Worm (Caenorhabditis elegans) whole organism, young adult: Measurements from ENCODE around the gene Y22D7AL.6.

Experiments used
- B0336.3 ChIP-seq: fragments of 200-800 bp; sonication (Bioruptor generic); IDR thresholded peaks from 2 replicates; pipeline ENCODE4 v1.3.6; 2022; ENCODE audit warnings: missing genetic modification characterization, missing compliant biosample characterization
- F23B12.7 ChIP-seq: sonication (generic microtip); optimal IDR thresholded peaks from 2 replicates; lab custom pipeline; 2017; ENCODE audit warnings: missing genetic modification characterization, mild to moderate bottlenecking, missing compliant biosample characterization, antibody characterized with exemption, moderate library complexity; ENCODE audit not compliant: insufficient read depth
- F33H1.4 ChIP-seq: fragments of 200-800 bp; sonication (Bioruptor generic); IDR thresholded peaks from 2 replicates; pipeline ENCODE4 v1.3.6; 2022; ENCODE audit warnings: missing genetic modification reagents, missing genetic modification characterization, missing compliant biosample characterization
- F39B2.1 ChIP-seq: fragments of 200-800 bp; sonication (Bioruptor generic); IDR thresholded peaks from 2 replicates; pipeline ENCODE4 v1.3.6; 2022; ENCODE audit warnings: missing genetic modification reagents, missing genetic modification characterization, missing compliant biosample characterization
- T26A5.8 ChIP-seq: sonication (generic microtip); optimal IDR thresholded peaks from 2 replicates; lab custom pipeline; 2016; ENCODE audit warnings: missing genetic modification characterization, missing compliant biosample characterization
- Y56A3A.18 ChIP-seq: fragments of 200-800 bp; sonication (Bioruptor generic); IDR thresholded peaks from 2 replicates; pipeline ENCODE4 v1.3.6; 2022; ENCODE audit warnings: missing genetic modification reagents, missing genetic modification characterization, missing compliant biosample characterization
- Y79H2A.3 ChIP-seq: fragments of 200-800 bp; sonication (Bioruptor generic); conservative IDR thresholded peaks from 2 replicates; pipeline ENCODE4 v1.3.6; 2022; ENCODE audit warnings: missing genetic modification reagents, missing genetic modification characterization, missing compliant biosample characterization
- ama-1 ChIP-seq, 3 experiments: fragments of 150-350 bp in 1 of 3; sonication (generic microtip) in 2 of 3; optimal IDR thresholded peaks; 2 replicates each; lab custom pipeline; 2014 to 2018; ENCODE audit warnings: missing biosample characterization in 2 of 3, missing genetic modification characterization in 2 of 3, missing genetic modification reagents in 2 of 3
- aptf-2 ChIP-seq: fragments of 200-800 bp; sonication (Bioruptor generic); conservative IDR thresholded peaks from 2 replicates; pipeline ENCODE4 v1.3.6; 2022; ENCODE audit warnings: missing genetic modification reagents, missing genetic modification characterization, missing compliant biosample characterization
- aptf-3 ChIP-seq: fragments of 200-800 bp; sonication (Bioruptor generic); IDR thresholded peaks from 2 replicates; pipeline ENCODE4 v1.3.6; 2022; ENCODE audit warnings: missing genetic modification characterization, missing compliant biosample characterization
- atf-7 ChIP-seq: sonication (generic microtip); optimal IDR thresholded peaks from 2 replicates; lab custom pipeline; 2017; ENCODE audit warnings: mild to moderate bottlenecking, missing genetic modification characterization, missing compliant biosample characterization
- athp-1 ChIP-seq: sonication (generic microtip); optimal IDR thresholded peaks from 2 replicates; lab custom pipeline; 2017; ENCODE audit warnings: mild to moderate bottlenecking, missing genetic modification characterization, missing compliant biosample characterization
- ccch-3 ChIP-seq: fragments of 200-800 bp; sonication (Bioruptor generic); optimal IDR thresholded peaks from 2 replicates; lab custom pipeline; 2018; ENCODE audit warnings: mild to moderate bottlenecking, missing genetic modification characterization, missing compliant biosample characterization
- ceh-79 ChIP-seq: sonication (generic microtip); optimal IDR thresholded peaks from 2 replicates; lab custom pipeline; 2017; ENCODE audit warnings: mild to moderate bottlenecking, missing genetic modification characterization, missing compliant biosample characterization
- chd-7 ChIP-seq: sonication (generic microtip); optimal IDR thresholded peaks from 2 replicates; lab custom pipeline; 2016; ENCODE audit warnings: mild to moderate bottlenecking, missing genetic modification characterization, moderate library complexity, missing compliant biosample characterization
- die-1 ChIP-seq: sonication (generic microtip); optimal IDR thresholded peaks from 2 replicates; lab custom pipeline; 2016; ENCODE audit warnings: missing genotype, mild to moderate bottlenecking, missing genetic modification characterization, missing compliant biosample characterization
- efl-1 ChIP-seq: fragments of 150-350 bp; optimal IDR thresholded peaks from 2 replicates; lab custom pipeline; 2014; ENCODE audit warnings: missing biosample characterization, missing genetic modification reagents, missing genetic modification characterization
- egl-44 ChIP-seq: fragments of 200-800 bp; sonication (Bioruptor generic); IDR thresholded peaks from 2 replicates; pipeline ENCODE4 v1.3.6; 2022; ENCODE audit warnings: missing genetic modification reagents, missing genetic modification characterization, missing compliant biosample characterization
- ekl-4 ChIP-seq: fragments of 200-800 bp; sonication (Bioruptor generic); IDR thresholded peaks from 2 replicates; pipeline ENCODE4 v1.3.6; 2022; ENCODE audit warnings: missing genetic modification reagents, missing genetic modification characterization, missing compliant biosample characterization
- gei-17 ChIP-seq: fragments of 200-800 bp; sonication (Bioruptor generic); optimal IDR thresholded peaks from 2 replicates; lab custom pipeline; 2018; ENCODE audit warnings: mild to moderate bottlenecking, missing genetic modification characterization, missing compliant biosample characterization
- hlh-26 ChIP-seq: fragments of 200-800 bp; sonication (Bioruptor generic); conservative IDR thresholded peaks from 2 replicates; pipeline ENCODE4 v1.3.6; 2022; ENCODE audit warnings: missing genetic modification reagents, missing genetic modification characterization, missing compliant biosample characterization
- lin-35 ChIP-seq, 3 experiments: fragments of 150-350 bp in 2 of 3; sonication (generic microtip) in 1 of 3; optimal IDR thresholded peaks; 2 replicates each; lab custom pipeline; 2014 to 2018; ENCODE audit warnings: missing biosample characterization in 3 of 3, missing genetic modification characterization in 3 of 3, missing genetic modification reagents in 3 of 3
- lir-1 ChIP-seq: fragments of 200-800 bp; sonication (Bioruptor generic); conservative IDR thresholded peaks from 2 replicates; pipeline ENCODE4 v1.3.6; 2022; ENCODE audit warnings: missing genetic modification reagents, missing genetic modification characterization, missing compliant biosample characterization
- lsl-1 ChIP-seq: fragments of 200-800 bp; sonication (Bioruptor generic); optimal IDR thresholded peaks from 2 replicates; lab custom pipeline; 2018; ENCODE audit warnings: mild to moderate bottlenecking, missing genetic modification characterization, moderate library complexity, missing compliant biosample characterization
- madf-3 ChIP-seq: fragments of 200-800 bp; sonication (Bioruptor generic); IDR thresholded peaks from 2 replicates; pipeline ENCODE4 v1.3.6; 2022; ENCODE audit warnings: missing genetic modification reagents, missing genetic modification characterization, missing compliant biosample characterization
- madf-6 ChIP-seq: fragments of 200-800 bp; sonication (Bioruptor generic); IDR thresholded peaks from 2 replicates; pipeline ENCODE4 v1.3.6; 2022; ENCODE audit warnings: missing genetic modification reagents, missing genetic modification characterization, missing compliant biosample characterization
- madf-8 ChIP-seq: fragments of 200-800 bp; sonication (Bioruptor generic); conservative IDR thresholded peaks from 2 replicates; pipeline ENCODE4 v1.3.6; 2022; ENCODE audit warnings: missing genetic modification reagents, missing genetic modification characterization, missing compliant biosample characterization
- mcd-1 ChIP-seq: fragments of 200-800 bp; sonication (Bioruptor generic); IDR thresholded peaks from 2 replicates; pipeline ENCODE4 v1.3.6; 2022; ENCODE audit warnings: missing genetic modification reagents, missing genetic modification characterization, missing compliant biosample characterization
- mes-4 ChIP-seq: sonication (generic microtip); optimal IDR thresholded peaks from 2 replicates; lab custom pipeline; 2016; ENCODE audit warnings: missing genotype, missing genetic modification characterization, missing compliant biosample characterization
- nfyb-1 ChIP-seq: fragments of 200-800 bp; sonication (Bioruptor generic); IDR thresholded peaks from 2 replicates; pipeline ENCODE4 v1.3.6; 2022; ENCODE audit warnings: missing genetic modification reagents, missing genetic modification characterization, missing compliant biosample characterization
- nhr-27 ChIP-seq: fragments of 200-800 bp; sonication (Bioruptor generic); optimal IDR thresholded peaks from 2 replicates; lab custom pipeline; 2018; ENCODE audit warnings: mild to moderate bottlenecking, missing genetic modification characterization, moderate library complexity, missing compliant biosample characterization
- nhr-80 ChIP-seq: sonication (generic microtip); optimal IDR thresholded peaks from 2 replicates; lab custom pipeline; 2016; ENCODE audit warnings: missing genetic modification characterization, missing compliant biosample characterization
- pha-4 ChIP-seq: fragments of 150-350 bp; sonication (generic microtip); optimal IDR thresholded peaks from 2 replicates; lab custom pipeline; 2014; ENCODE audit warnings: missing biosample characterization, missing genetic modification reagents, missing genetic modification characterization
- sea-2 ChIP-seq: fragments of 200-800 bp; sonication (Bioruptor generic); IDR thresholded peaks from 2 replicates; pipeline ENCODE4 v1.3.6; 2022; ENCODE audit warnings: missing genetic modification characterization, missing compliant biosample characterization
- snpc-1.1 ChIP-seq: sonication (generic microtip); optimal IDR thresholded peaks from 2 replicates; lab custom pipeline; 2017; ENCODE audit warnings: missing genetic modification characterization, mild to moderate bottlenecking, missing compliant biosample characterization, antibody characterized with exemption, moderate library complexity, missing genotype, missing genetic modification reagents; ENCODE audit not compliant: insufficient read depth
- snpc-4 ChIP-seq, 5 experiments: fragments of 150-350 bp in 1 of 5; sonication (generic microtip) in 4 of 5; optimal IDR thresholded peaks; 2 replicates each; lab custom pipeline; 2014 to 2018; ENCODE audit warnings: missing genetic modification characterization in 5 of 5, missing biosample characterization in 3 of 5, antibody characterized with exemption in 2 of 5, mild to moderate bottlenecking in 2 of 5, missing compliant biosample characterization in 2 of 5, missing genotype in 2 of 5, moderate library complexity in 2 of 5, missing genetic modification reagents in 1 of 5
- sptf-2 ChIP-seq: fragments of 200-800 bp; sonication (Bioruptor generic); optimal IDR thresholded peaks from 2 replicates; lab custom pipeline; 2018; ENCODE audit warnings: mild to moderate bottlenecking, missing genetic modification characterization, missing compliant biosample characterization
- zfh-2 ChIP-seq: fragments of 200-800 bp; sonication (Bioruptor generic); conservative IDR thresholded peaks from 2 replicates; pipeline ENCODE4 v1.3.6; 2022; ENCODE audit warnings: missing genetic modification reagents, missing genetic modification characterization, missing compliant biosample characterization
- ztf-18 ChIP-seq: sonication (generic microtip); optimal IDR thresholded peaks from 2 replicates; lab custom pipeline; 2016; ENCODE audit warnings: missing genotype, mild to moderate bottlenecking, missing genetic modification characterization, missing compliant biosample characterization
- ztf-25 ChIP-seq: fragments of 200-800 bp; sonication (Bioruptor generic); IDR thresholded peaks from 2 replicates; pipeline ENCODE4 v1.3.6; 2022; ENCODE audit warnings: missing genetic modification reagents, missing genetic modification characterization, missing compliant biosample characterization
- ztf-6 ChIP-seq: fragments of 200-800 bp; sonication (Bioruptor generic); IDR thresholded peaks from 2 replicates; pipeline ENCODE4 v1.3.6; 2022; ENCODE audit warnings: missing genetic modification reagents, missing genetic modification characterization, missing compliant biosample characterization

Gene Y22D7AL.6

DNA sequence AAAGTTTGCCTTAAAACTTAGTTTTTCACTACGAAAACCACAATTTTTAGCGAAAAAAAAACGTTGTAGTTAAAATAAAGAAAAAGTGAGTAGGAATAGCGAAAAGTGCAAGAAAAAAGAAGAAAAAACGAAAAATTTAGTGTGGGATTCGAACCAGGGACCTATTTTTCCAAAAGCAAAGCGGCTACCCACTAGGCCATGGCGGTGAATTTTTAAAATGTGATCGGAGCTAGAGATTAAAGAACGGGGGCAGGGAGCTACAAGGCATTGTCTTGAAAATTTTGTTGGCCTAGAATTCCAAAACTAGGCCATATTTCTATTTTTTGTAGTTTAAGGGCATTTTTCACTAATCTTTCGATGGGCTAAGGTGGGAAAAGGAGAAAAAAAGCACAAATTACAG, 950 bp upstream of the Y22D7AL.6 start (continued):
- TF ChIP-seq snpc-4 (GFP tag; optimal IDR thresholded peaks at IDR 0.05; lab: Kevin White, UChicago) (peak; percentile 14), snpc-4 (tag; optimal IDR thresholded peaks at IDR 0.05; lab: Kevin White, UChicago) (no peak), lin-35 (GFP tag; optimal IDR thresholded peaks at IDR 0.05; lab: Kevin White, UChicago) (no peak), ztf-25 (GFP tag; lab: Robert Waterston, UW) (0 out of 2 replicates have a peak, but pooled peaks have one; percentile 10), madf-6 (GFP tag; lab: Robert Waterston, UW) (peak; percentile 26; the same call in 1 of the 2 replicates), aptf-2 (GFP tag; lab: Robert Waterston, UW) (no peak), athp-1 (tag; lab: Kevin White, UChicago) (peak; percentile 53)

DNA sequence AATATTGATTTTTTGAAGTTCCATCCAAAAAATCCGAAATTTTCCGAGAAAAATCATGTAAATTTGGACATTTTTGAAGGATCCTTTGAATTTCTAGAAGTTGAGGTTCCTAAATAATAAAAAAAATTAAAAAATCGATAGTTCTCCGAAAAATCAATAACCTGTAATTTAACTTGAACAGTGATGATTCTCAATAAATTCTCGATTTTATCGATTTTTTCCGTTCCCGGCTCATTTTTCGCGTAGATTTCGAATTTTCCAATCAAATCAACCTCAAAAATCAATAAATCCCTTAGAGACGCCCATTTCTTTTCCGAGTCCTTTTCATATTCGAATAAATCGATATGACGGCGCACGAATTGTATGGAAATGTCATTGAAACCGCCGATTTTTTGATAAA, 2.9 kb downstream of the Y22D7AL.6 start:
- TF ChIP-seq egl-44 (GFP tag; lab: Robert Waterston, UW) (no peak), athp-1 (tag; lab: Kevin White, UChicago) (no peak), chd-7 (tag; lab: Kevin White, UChicago) (no peak), F39B2.1 (no peak), ccch-3 (no peak), nfyb-1 (GFP tag; lab: Robert Waterston, UW) (no peak), atf-7 (tag; lab: Kevin White, UChicago) (no peak), mes-4 (no peak), lin-35 (GFP tag; optimal IDR thresholded peaks at IDR 0.05; lab: Kevin White, UChicago) (no peak), die-1 (no peak), F23B12.7 (tag; lab: Kevin White, UChicago) (no peak), lir-1 (GFP tag; lab: Robert Waterston, UW) (no peak), sptf-2 (GFP tag; lab: Kevin White, UChicago) (no peak), aptf-3 (GFP tag; lab: Robert Waterston, UW) (no peak), Y56A3A.18 (GFP tag; lab: Robert Waterston, UW) (no peak), ceh-79 (tag; lab: Kevin White, UChicago) (no peak), nhr-27 (no peak), ztf-25 (GFP tag; lab: Robert Waterston, UW) (no peak)

DNA sequence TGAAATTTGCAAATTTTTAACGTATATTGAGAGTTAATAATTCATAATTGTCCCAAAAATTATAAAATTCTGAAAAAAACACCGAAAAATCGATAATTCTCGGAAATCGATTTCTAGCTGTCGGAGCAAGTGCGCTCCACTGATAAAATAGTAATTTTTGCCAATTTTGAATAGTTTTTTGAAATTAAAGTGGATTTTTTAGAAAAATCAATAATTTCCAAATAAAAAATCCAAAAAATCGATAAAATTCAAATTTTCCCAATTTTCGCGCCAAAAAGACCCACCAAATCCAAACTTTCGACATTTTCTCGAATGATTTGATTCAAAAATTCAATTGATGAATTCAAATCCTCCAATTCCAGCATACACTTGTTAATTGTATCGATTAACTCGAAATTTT, 6.2 kb downstream of the Y22D7AL.6 start:
- TF ChIP-seq snpc-1.1 (tag; lab: Kevin White, UChicago) (no peak), mcd-1 (GFP tag; lab: Robert Waterston, UW) (peak; percentile 27; the same call in 1 of the 2 replicates)

DNA sequence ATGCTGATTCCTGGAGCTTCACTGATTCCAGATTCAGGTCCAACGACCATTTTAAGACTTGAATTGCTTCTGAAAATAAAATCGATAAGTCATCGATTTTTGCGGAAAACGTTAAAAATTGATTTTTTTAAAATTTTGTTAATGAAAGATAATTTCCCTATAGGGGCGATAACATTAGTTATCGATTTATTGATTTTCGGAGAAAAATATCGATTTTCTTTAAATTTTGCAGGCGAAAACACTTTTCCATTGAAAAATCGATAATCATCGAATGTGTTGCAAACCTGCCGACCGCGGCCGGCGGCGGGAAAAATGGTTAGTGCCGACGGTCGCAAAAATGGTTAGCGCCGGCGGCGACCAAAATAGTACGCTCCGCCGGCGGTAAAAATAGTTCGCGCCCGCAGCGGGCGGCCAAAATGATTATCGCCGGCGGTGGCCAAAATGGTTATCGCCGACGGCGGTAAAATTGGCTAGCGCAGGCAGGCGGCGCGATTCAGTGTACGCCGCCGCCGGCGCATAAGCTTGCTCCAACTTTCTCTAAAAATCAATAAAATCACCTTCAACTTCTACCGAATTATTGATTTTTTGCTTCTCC, 8.3 kb downstream of the Y22D7AL.6 start:
- TF ChIP-seq ztf-18 (tag; lab: Kevin White, UChicago) (no peak), hlh-26 (no peak), madf-8 (peak; percentile 59), ztf-6 (GFP tag; lab: Robert Waterston, UW) (no peak), B0336.3 (GFP tag; lab: Robert Waterston, UW) (no peak), F33H1.4 (no peak), aptf-3 (GFP tag; lab: Robert Waterston, UW) (no peak), ama-1 (optimal IDR thresholded peaks at IDR 0.05; lab: Kevin White, UChicago) (no peak), ama-1 (GFP tag; optimal IDR thresholded peaks at IDR 0.05; lab: Kevin White, UChicago) (no peak), mcd-1 (GFP tag; lab: Robert Waterston, UW) (no peak), Y79H2A.3 (GFP tag; lab: Robert Waterston, UW) (no peak), gei-17 (GFP tag; lab: Kevin White, UChicago) (no peak), zfh-2 (GFP tag; lab: Robert Waterston, UW) (peak; percentile 62; the same call in 1 of the 2 replicates), lsl-1 (GFP tag; lab: Kevin White, UChicago) (no peak), F23B12.7 (tag; lab: Kevin White, UChicago) (no peak), nhr-27 (no peak), sea-2 (no peak), pha-4 (no peak), efl-1 (GFP tag; lab: Kevin White, UChicago) (peak; percentile 75), T26A5.8 (tag; lab: Kevin White, UChicago) (no peak), nhr-80 (tag; lab: Kevin White, UChicago) (no peak), F39B2.1 (no peak), ekl-4 (GFP tag; lab: Robert Waterston, UW) (0 out of 2 replicates have a peak, but pooled peaks have one; percentile 14), madf-6 (GFP tag; lab: Robert Waterston, UW) (peak; percentile 85), madf-3 (GFP tag; lab: Robert Waterston, UW) (0 out of 2 replicates have a peak, but pooled peaks have one; percentile 54)
